In genomic region chrX:10189805-10190204, ce11 we compare ENCODE assay signal across 5 worm cellular contexts.
TF ChIP-seq lines count a peak whose summit lies in the region.

No protein-coding gene starts in this region.

TF ChIP-seq in whole organism, L1 larva, 84 proteins besides CTCF, POLR2A, EP300 and RAD21:
- TF ChIP-seq vab-15 (tag; optimal IDR thresholded peaks at IDR 0.05; lab: Kevin White, UChicago) (no peak), fkh-8 (tag; optimal IDR thresholded peaks at IDR 0.05; lab: Kevin White, UChicago) (no peak), lin-14 (GFP tag; optimal IDR thresholded peaks at IDR 0.05; lab: Kevin White, UChicago) (peak; percentile 59), ama-1 (optimal IDR thresholded peaks at IDR 0.05; lab: Kevin White, UChicago) (no peak), blmp-1 (tag; optimal IDR thresholded peaks at IDR 0.05; lab: Kevin White, UChicago) (peak; percentile 53), pag-3 (tag; optimal IDR thresholded peaks at IDR 0.05; lab: Kevin White, UChicago; ENCODE audit: borderline replicate concordance, insufficient read depth) (no peak), pqm-1 (tag; optimal IDR thresholded peaks at IDR 0.05; lab: Kevin White, UChicago) (no peak), lsy-2 (tag; optimal IDR thresholded peaks at IDR 0.05; lab: Kevin White, UChicago) (peak in 1 of 2 experiments; percentile 1), irx-1 (tag; optimal IDR thresholded peaks at IDR 0.05; lab: Kevin White, UChicago) (no peak)

TF ChIP-seq in whole organism, L2 larva, 48 proteins besides CTCF, POLR2A, EP300 and RAD21:
- TF ChIP-seq elt-3 (tag; optimal IDR thresholded peaks at IDR 0.05; lab: Kevin White, UChicago) = no peak
- no peak for TF ChIP-seq skn-1 (tag; optimal IDR thresholded peaks at IDR 0.05; lab: Kevin White, UChicago)
- no peak for TF ChIP-seq fos-1 (tag; optimal IDR thresholded peaks at IDR 0.05; lab: Kevin White, UChicago)
- TF ChIP-seq nhr-25 (tag; optimal IDR thresholded peaks at IDR 0.05; lab: Kevin White, UChicago) = peak; percentile 32

TF ChIP-seq in whole organism, L3 larva, 47 proteins besides CTCF, POLR2A, EP300 and RAD21:
- TF ChIP-seq egl-5 (tag; optimal IDR thresholded peaks at IDR 0.05; lab: Kevin White, UChicago) = no peak
- TF ChIP-seq ceh-9 (tag; optimal IDR thresholded peaks at IDR 0.05; lab: Kevin White, UChicago) = no peak
- peak; percentile 68 for TF ChIP-seq nhr-25 (tag; optimal IDR thresholded peaks at IDR 0.05; lab: Kevin White, UChicago)
- no peak for TF ChIP-seq nhr-76 (tag; optimal IDR thresholded peaks at IDR 0.05; lab: Kevin White, UChicago)
- no peak for TF ChIP-seq snpc-4 (tag; optimal IDR thresholded peaks at IDR 0.05; lab: Kevin White, UChicago)
TF ChIP-seq in whole organism, L3 larva: peak in this region for 1.

TF ChIP-seq in whole organism, L4 larva, 104 proteins besides CTCF, POLR2A, EP300 and RAD21:
- TF ChIP-seq aha-1 (tag; lab: Kevin White, UChicago) (peak; percentile 91), nhr-25 (tag; optimal IDR thresholded peaks at IDR 0.05; lab: Kevin White, UChicago; ENCODE audit: borderline replicate concordance, insufficient read depth) (peak; percentile 5), nhr-28 (tag; optimal IDR thresholded peaks at IDR 0.05; lab: Kevin White, UChicago) (peak; percentile 31), spr-3 (GFP tag; optimal IDR thresholded peaks at IDR 0.05; lab: Kevin White, UChicago) (no peak)

TF ChIP-seq in whole organism, midembryonic, 9 proteins besides CTCF, POLR2A, EP300 and RAD21:
- TF ChIP-seq klf-2 (GFP tag; conservative IDR thresholded peaks at IDR 0.05; lab: Robert Waterston, UW) (0 out of 2 replicates have a peak, but pooled peaks have one; percentile 12), ztf-29 (GFP tag; IDR thresholded peaks at IDR 0.05; lab: Robert Waterston, UW) (no peak), T22C8.4 (GFP tag; IDR thresholded peaks at IDR 0.05; lab: Robert Waterston, UW) (no peak)

Comparison
In these comparisons a context has a peak if more than half of its experiments do, and no peak if none do; other contexts are left out.
1. Of the 29 proteins assayed by ChIP-seq in both whole organism, L4 larva and whole organism, L1 larva: peak only in whole organism, L4 larva: aha-1 and nhr-28; only in whole organism, L1 larva: none; in both: none; in neither: 26; mixed calls (peak in some experiments, not most) for 1.